Worm (Caenorhabditis elegans) whole organism, late embryonic: ENCODE results near the gene K08D8.9.

ENCODE experiments used
- K09A11.1 ChIP-seq: sonication (generic microtip); optimal IDR thresholded peaks from 2 replicates; lab custom pipeline; 2017; ENCODE audit warnings: antibody characterized with exemption, mild to moderate bottlenecking, missing genetic modification characterization, missing compliant biosample characterization; ENCODE audit not compliant: insufficient read depth
- T23F11.4 ChIP-seq: fragments of 200-800 bp; sonication (Bioruptor generic); optimal IDR thresholded peaks from 2 replicates; lab custom pipeline; 2018; ENCODE audit warnings: mild to moderate bottlenecking, missing genetic modification characterization, missing compliant biosample characterization
- ceh-34 ChIP-seq: sonication (generic microtip); optimal IDR thresholded peaks from 2 replicates; lab custom pipeline; 2016; ENCODE audit warnings: mild to moderate bottlenecking, missing genetic modification characterization, missing compliant biosample characterization
- elt-2 ChIP-seq: sonication (generic microtip); optimal IDR thresholded peaks from 2 replicates; lab custom pipeline; 2016; ENCODE audit warnings: missing genetic modification reagents, missing genetic modification characterization, missing compliant biosample characterization
- hlh-13 ChIP-seq: fragments of 200-800 bp; sonication (Bioruptor generic); optimal IDR thresholded peaks from 2 replicates; lab custom pipeline; 2018; ENCODE audit warnings: mild to moderate bottlenecking, missing genetic modification characterization, missing compliant biosample characterization
- nhr-11 ChIP-seq: fragments of 150-350 bp; optimal IDR thresholded peaks from 2 replicates; lab custom pipeline; 2014; ENCODE audit warnings: missing biosample characterization, missing genetic modification characterization

DNA sequence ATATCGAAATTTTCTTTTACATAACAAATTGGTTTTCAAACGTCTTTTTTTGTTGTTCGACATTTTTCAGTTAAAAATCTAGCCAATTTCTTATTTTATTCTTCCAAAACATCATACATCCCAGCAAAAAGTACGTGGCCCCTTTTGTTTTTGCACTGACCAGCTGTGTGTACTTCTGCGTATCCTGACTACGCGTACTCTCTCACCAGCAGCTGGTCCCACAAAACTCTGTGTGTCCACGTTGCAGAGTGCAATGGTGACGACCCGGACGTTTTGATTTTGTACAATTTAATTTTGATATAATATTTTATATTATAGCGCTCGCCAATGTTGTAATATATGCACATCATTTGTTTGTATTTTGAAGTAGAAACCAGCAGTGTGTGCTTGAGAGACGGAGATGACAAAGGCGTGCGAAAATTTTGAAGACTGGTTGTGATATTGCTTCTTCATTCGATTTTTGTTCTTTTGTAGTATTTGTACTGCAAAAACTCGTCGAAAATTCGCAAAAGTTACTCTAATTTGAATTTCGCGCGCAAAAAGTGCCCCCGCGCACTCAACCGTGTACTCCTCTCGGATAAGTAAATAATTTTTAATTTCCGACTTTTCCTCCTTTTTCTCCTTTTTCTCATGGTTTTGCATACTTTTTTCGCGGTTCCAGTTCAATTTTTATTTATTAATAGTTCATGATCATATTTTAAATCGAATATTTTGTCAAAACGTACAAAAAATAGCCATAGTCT lies 44.9 kb upstream of the K08D8.9 start:
- TF ChIP-seq ceh-34 (tag; lab: Kevin White, UChicago) (no peak), K09A11.1 (tag; lab: Kevin White, UChicago) (no peak), elt-2 (tag; lab: Kevin White, UChicago) (peak; percentile 38), hlh-13 (GFP tag; lab: Kevin White, UChicago) (no peak), nhr-11 (tag; lab: Kevin White, UChicago) (no peak), T23F11.4 (GFP tag; lab: Kevin White, UChicago) (no peak)
